Worm (Caenorhabditis elegans): ENCODE data around the gene kvs-3.

Gene kvs-3

DNA sequence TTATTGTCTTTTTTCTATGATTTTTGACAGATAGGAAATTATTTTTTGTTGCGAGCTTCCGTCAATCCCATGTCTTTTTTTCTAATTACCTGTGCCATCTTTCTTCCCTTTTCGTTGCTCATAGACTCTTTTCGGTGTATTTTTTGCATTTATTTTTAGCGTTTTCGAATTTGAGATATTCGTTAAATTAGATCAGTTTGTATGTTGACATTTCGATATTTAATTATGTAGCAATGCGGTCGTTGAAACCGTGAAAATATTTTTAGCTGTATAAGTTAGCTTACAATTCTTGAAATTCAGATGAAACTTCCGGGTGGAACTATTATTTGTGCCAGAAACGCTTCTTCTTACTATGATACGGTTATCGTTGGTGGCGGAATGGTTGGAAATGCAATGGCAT is 18.4 kb downstream of the kvs-3 start, which contains the start of gene coq-6:
coq-6 (plus strand) TSS at position 301 of the 400 bp plus-strand sequence.
- TF ChIP-seq C16A3.4 (tag; optimal IDR thresholded peaks at IDR 0.05) (no peak), skn-1 (tag; optimal IDR thresholded peaks at IDR 0.05) (no peak), mab-9 (GFP tag; IDR thresholded peaks at IDR 0.05) (no peak), fkh-10 (GFP tag; optimal IDR thresholded peaks at IDR 0.05) (no peak), sup-37 (GFP tag; optimal IDR thresholded peaks at IDR 0.05) (no peak), fkh-8 (tag; optimal IDR thresholded peaks at IDR 0.05) (no peak), lin-39 (tag; optimal IDR thresholded peaks at IDR 0.05) (no peak), efl-3 (GFP tag; optimal IDR thresholded peaks at IDR 0.05) (no peak), mep-1 (tag; optimal IDR thresholded peaks at IDR 0.05) (no peak), snu-23 (GFP tag; optimal IDR thresholded peaks at IDR 0.05) (no peak), vab-15 (tag; optimal IDR thresholded peaks at IDR 0.05) (no peak), ces-1 (GFP tag; optimal IDR thresholded peaks at IDR 0.05) (no peak)

DNA sequence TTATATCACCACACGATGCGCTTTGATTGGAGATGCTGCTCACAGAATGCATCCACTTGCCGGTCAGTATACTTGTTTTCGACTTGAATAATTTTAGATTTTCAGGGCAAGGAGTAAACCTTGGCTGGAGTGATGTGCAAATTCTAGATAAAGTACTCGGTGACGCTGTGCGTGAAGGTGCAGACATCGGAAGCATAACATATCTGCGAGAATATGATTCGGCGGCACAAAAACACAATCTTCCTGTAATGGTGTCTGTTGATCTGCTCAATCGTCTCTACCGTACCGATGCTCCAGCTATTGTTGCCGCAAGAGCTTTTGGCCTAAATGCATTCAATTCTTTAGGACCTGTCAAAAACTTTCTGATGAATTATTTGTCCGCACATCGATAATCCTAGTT is 20.3 kb downstream of the kvs-3 start:
- TF ChIP-seq fkh-8 (tag; optimal IDR thresholded peaks at IDR 0.05): peak; percentile 27
- no peak for TF ChIP-seq tbx-2 (tag; optimal IDR thresholded peaks at IDR 0.05)
- no peak for TF ChIP-seq lsy-2 (tag; optimal IDR thresholded peaks at IDR 0.05)
- TF ChIP-seq efl-1 (optimal IDR thresholded peaks at IDR 0.05): peak; percentile 14 to 22
- peak in 1 of 2 experiments; percentile 0 for TF ChIP-seq efl-1 (GFP tag; optimal IDR thresholded peaks at IDR 0.05 in 1 of 2)
- TF ChIP-seq ama-1 (optimal IDR thresholded peaks at IDR 0.05): peak; percentile 86
- no peak for TF ChIP-seq Y116A8C.19 (tag; optimal IDR thresholded peaks at IDR 0.05; ENCODE audit: borderline replicate concordance)
- TF ChIP-seq nhr-47 (tag; optimal IDR thresholded peaks at IDR 0.05): peak; percentile 63
- TF ChIP-seq sup-37 (GFP tag; optimal IDR thresholded peaks at IDR 0.05): no peak
- no peak for TF ChIP-seq nhr-11 (tag; optimal IDR thresholded peaks at IDR 0.05)
- peak; percentile 15 for TF ChIP-seq ztf-4 (tag; optimal IDR thresholded peaks at IDR 0.05)
- no peak for TF ChIP-seq C34B4.2 (tag; optimal IDR thresholded peaks at IDR 0.05)
- no peak for TF ChIP-seq alr-1 (tag; optimal IDR thresholded peaks at IDR 0.05; ENCODE audit: borderline replicate concordance)
- TF ChIP-seq lir-3 (tag; optimal IDR thresholded peaks at IDR 0.05; ENCODE audit: poor library complexity): no peak
- TF ChIP-seq swsn-7 (tag; optimal IDR thresholded peaks at IDR 0.05): no peak
- TF ChIP-seq pax-3 (tag; optimal IDR thresholded peaks at IDR 0.05): no peak
- no peak for TF ChIP-seq pqm-1 (tag; optimal IDR thresholded peaks at IDR 0.05)
- no peak for TF ChIP-seq F16B12.6 (tag; optimal IDR thresholded peaks at IDR 0.05)
- TF ChIP-seq jun-1 (tag; optimal IDR thresholded peaks at IDR 0.05): no peak
- TF ChIP-seq dsc-1 (tag; optimal IDR thresholded peaks at IDR 0.05): no peak
- TF ChIP-seq hlh-17 (GFP tag; optimal IDR thresholded peaks at IDR 0.05; ENCODE audit: borderline replicate concordance): no peak

DNA sequence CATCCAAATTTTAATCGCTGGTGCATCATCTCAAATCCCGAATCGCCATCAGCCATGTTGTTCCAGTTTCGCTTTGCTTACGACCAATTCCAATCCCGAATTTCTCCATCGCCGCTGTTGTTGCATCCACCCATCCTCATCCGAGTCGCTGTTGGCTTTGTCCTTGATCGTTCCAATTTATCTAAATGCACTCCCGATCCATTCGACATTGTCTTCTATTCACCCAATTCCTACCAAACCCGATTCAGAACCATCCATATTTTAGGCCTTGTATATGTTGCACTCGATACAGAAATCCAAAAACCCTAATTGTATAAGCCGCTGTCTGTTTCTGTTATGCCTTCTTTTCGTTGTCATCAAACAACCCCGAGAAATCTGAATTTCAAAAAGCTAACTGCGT is 22.2 kb downstream of the kvs-3 start:
- TF ChIP-seq ceh-63 (GFP tag; optimal IDR thresholded peaks at IDR 0.05) (peak; percentile 23), zip-4 (GFP tag; optimal IDR thresholded peaks at IDR 0.05) (no peak), elt-2 (tag; optimal IDR thresholded peaks at IDR 0.05) (no peak), rnt-1 (tag; optimal IDR thresholded peaks at IDR 0.05) (peak; percentile 20), lsy-2 (tag; optimal IDR thresholded peaks at IDR 0.05) (no peak), mab-9 (GFP tag; IDR thresholded peaks at IDR 0.05) (no peak), C16A3.4 (tag; optimal IDR thresholded peaks at IDR 0.05) (peak; percentile 9), hlh-4 (tag; optimal IDR thresholded peaks at IDR 0.05) (no peak), ces-1 (GFP tag; optimal IDR thresholded peaks at IDR 0.05) (no peak), nhr-28 (tag; optimal IDR thresholded peaks at IDR 0.05) (no peak), grh-1 (GFP tag; IDR thresholded peaks at IDR 0.05) (peak; percentile 56), C04F5.9 (tag; optimal IDR thresholded peaks at IDR 0.05) (no peak), egl-27 (tag; optimal IDR thresholded peaks at IDR 0.05) (no peak), lin-14 (GFP tag; optimal IDR thresholded peaks at IDR 0.05) (no peak), sox-4 (tag; optimal IDR thresholded peaks at IDR 0.05) (no peak), unc-86 (tag; optimal IDR thresholded peaks at IDR 0.05) (peak; percentile 3), unc-98 (GFP tag; IDR thresholded peaks at IDR 0.05) (no peak), nhr-71 (tag; optimal IDR thresholded peaks at IDR 0.05) (peak; percentile 23), lin-15B (tag; optimal IDR thresholded peaks at IDR 0.05) (no peak), nhr-20 (tag; optimal IDR thresholded peaks at IDR 0.05) (no peak), pax-3 (tag; optimal IDR thresholded peaks at IDR 0.05) (no peak), nhr-19 (GFP tag; conservative IDR thresholded peaks at IDR 0.05) (peak; percentile 24; the same call in 1 of the 2 replicates)

Measured in whole organism, L1 larva.